Fruit fly (Drosophila melanogaster) whole organism, embryonic: ENCODE results near the gene CG5498.

Source experiments
- BEAF-32 ChIP-seq: fragments of 200-800 bp; sonication (Bioruptor generic); optimal IDR thresholded peaks from 3 replicates; lab custom pipeline; 2017; ENCODE audit warnings: missing biosample characterization, missing genetic modification characterization, mild to moderate bottlenecking, moderate library complexity, missing genetic modification reagents
- CG10321 ChIP-seq: fragments of 200-800 bp; sonication (Bioruptor generic); IDR thresholded peaks from 2 replicates; pipeline ENCODE4 v1.3.6; 2022; ENCODE audit warnings: missing biosample characterization, missing genetic modification characterization
- CG11398 ChIP-seq: fragments of 200-800 bp; sonication (Bioruptor generic); optimal IDR thresholded peaks from 2 replicates; lab custom pipeline; 2016; ENCODE audit warnings: missing biosample characterization, missing genetic modification characterization
- CG11723 ChIP-seq: fragments of 200-800 bp; sonication (Bioruptor generic); optimal IDR thresholded peaks from 2 replicates; lab custom pipeline; 2017; ENCODE audit warnings: missing biosample characterization, mild to moderate bottlenecking, missing genetic modification characterization
- CG12104 ChIP-seq: fragments of 200-800 bp; sonication (Bioruptor generic); optimal IDR thresholded peaks from 3 replicates; lab custom pipeline; 2016; ENCODE audit warnings: missing biosample characterization, missing genetic modification characterization
- CG14441 ChIP-seq: fragments of 200-800 bp; sonication (Bioruptor generic); IDR thresholded peaks from 2 replicates; pipeline ENCODE4 v1.3.6; 2022; ENCODE audit warnings: missing biosample characterization, missing genetic modification characterization
- CG1602 ChIP-seq: fragments of 200-800 bp; sonication (Bioruptor generic); optimal IDR thresholded peaks from 3 replicates; lab custom pipeline; 2016; ENCODE audit warnings: missing biosample characterization, missing genetic modification characterization
- CG16863 ChIP-seq: fragments of 200-800 bp; sonication (Bioruptor generic); optimal IDR thresholded peaks from 3 replicates; lab custom pipeline; 2016; ENCODE audit warnings: missing biosample characterization, missing genetic modification characterization
- CG17829 ChIP-seq: fragments of 200-800 bp; optimal IDR thresholded peaks from 2 replicates; lab custom pipeline; 2019; ENCODE audit warnings: missing biosample characterization, mild to moderate bottlenecking, missing genetic modification characterization, moderate library complexity
- CG18476 ChIP-seq: fragments of 200-800 bp; sonication (Bioruptor generic); optimal IDR thresholded peaks from 2 replicates; lab custom pipeline; 2016; ENCODE audit warnings: missing biosample characterization, mild to moderate bottlenecking, missing genetic modification characterization
- CG2202 ChIP-seq: fragments of 200-800 bp; sonication (Bioruptor generic); optimal IDR thresholded peaks from 2 replicates; lab custom pipeline; 2018; ENCODE audit warnings: missing biosample characterization, mild to moderate bottlenecking, missing genetic modification characterization
- CG2678 ChIP-seq: fragments of 200-800 bp; sonication (Bioruptor generic); optimal IDR thresholded peaks from 3 replicates; lab custom pipeline; 2019; ENCODE audit warnings: missing biosample characterization, mild to moderate bottlenecking, missing genetic modification characterization, moderate library complexity
- CG30431 ChIP-seq: fragments of 200-800 bp; sonication (Bioruptor generic); optimal IDR thresholded peaks from 2 replicates; lab custom pipeline; 2017; ENCODE audit warnings: missing biosample characterization, missing genetic modification characterization
- CG3065 ChIP-seq: fragments of 200-800 bp; sonication (Bioruptor generic); optimal IDR thresholded peaks from 2 replicates; lab custom pipeline; 2016; ENCODE audit warnings: missing biosample characterization, missing genetic modification characterization
- CG31365 ChIP-seq: fragments of 200-800 bp; sonication (Bioruptor generic); optimal IDR thresholded peaks from 2 replicates; lab custom pipeline; 2018; ENCODE audit warnings: missing biosample characterization, mild to moderate bottlenecking, missing genetic modification characterization
- CG34224 ChIP-seq: fragments of 200-800 bp; sonication (Bioruptor generic); IDR thresholded peaks from 3 replicates; pipeline ENCODE4 v1.3.6; 2022; ENCODE audit warnings: missing biosample characterization, missing genetic modification characterization; ENCODE audit not compliant: partially characterized antibody
- CG4404 ChIP-seq: fragments of 200-800 bp; sonication (Bioruptor generic); IDR thresholded peaks from 2 replicates; pipeline ENCODE4 v1.3.6; 2022; ENCODE audit warnings: missing biosample characterization, missing genetic modification characterization
- CG6791 ChIP-seq: fragments of 200-800 bp; sonication (Bioruptor generic); IDR thresholded peaks from 3 replicates; pipeline ENCODE4 v1.3.6; 2022; ENCODE audit warnings: missing biosample characterization, missing genetic modification characterization; ENCODE audit not compliant: partially characterized antibody
- CG8290 ChIP-seq, 3 experiments: fragments of 200-800 bp; sonication (Bioruptor generic); optimal IDR thresholded peaks; 2 replicates each; lab custom pipeline; 2016 to 2019; ENCODE audit warnings: missing biosample characterization in 3 of 3, missing genetic modification characterization in 3 of 3, mild to moderate bottlenecking in 2 of 3, moderate library complexity in 1 of 3
- Deaf1 ChIP-seq: fragments of 200-800 bp; optimal IDR thresholded peaks from 3 replicates; lab custom pipeline; 2019; ENCODE audit warnings: missing biosample characterization, mild to moderate bottlenecking, missing genetic modification characterization, moderate library complexity
- Dll ChIP-seq: fragments of 200-800 bp; sonication (Bioruptor generic); IDR thresholded peaks from 4 replicates; pipeline ENCODE4 v1.3.6; 2022; ENCODE audit warnings: missing biosample characterization, missing genetic modification characterization; ENCODE audit not compliant: partially characterized antibody
- Fer3 ChIP-seq: fragments of 200-800 bp; sonication (Bioruptor generic); optimal IDR thresholded peaks from 2 replicates; lab custom pipeline; 2018; ENCODE audit warnings: missing biosample characterization, mild to moderate bottlenecking, missing genetic modification characterization, moderate library complexity
- H2.0 ChIP-seq: fragments of 200-800 bp; sonication (Bioruptor generic); IDR thresholded peaks from 2 replicates; pipeline ENCODE4 v1.3.6; 2022; ENCODE audit warnings: missing biosample characterization, missing genetic modification characterization
- Hey ChIP-seq: fragments of 200-800 bp; sonication (Bioruptor generic); optimal IDR thresholded peaks from 3 replicates; lab custom pipeline; 2018; ENCODE audit warnings: missing biosample characterization, mild to moderate bottlenecking, missing genetic modification characterization
- Hr78 ChIP-seq, 2 experiments: fragments of 200-800 bp in 1 of 2; fragments of >200 bp in 1 of 2; sonication (Bioruptor generic) in 1 of 2; optimal IDR thresholded peaks; 2 replicates each; lab custom pipeline; 2017 to 2019; ENCODE audit warnings: missing biosample characterization in 2 of 2, missing genetic modification characterization in 2 of 2, mild to moderate bottlenecking in 1 of 2, moderate library complexity in 1 of 2
- Kr ChIP-seq: fragments of 200-800 bp; sonication (Bioruptor generic); optimal IDR thresholded peaks from 2 replicates; lab custom pipeline; 2017; ENCODE audit warnings: missing biosample characterization, mild to moderate bottlenecking, missing genetic modification characterization
- Myb ChIP-seq: fragments of 200-800 bp; sonication (Bioruptor generic); optimal IDR thresholded peaks from 2 replicates; lab custom pipeline; 2016; ENCODE audit warnings: missing biosample characterization, missing genetic modification characterization
- Xrp1 ChIP-seq: fragments of 200-800 bp; sonication (Bioruptor generic); IDR thresholded peaks from 2 replicates; pipeline ENCODE4 v1.3.6; 2022; ENCODE audit warnings: missing biosample characterization, missing genetic modification characterization
- bab2 ChIP-seq: fragments of 200-800 bp; sonication (Bioruptor generic); optimal IDR thresholded peaks from 2 replicates; lab custom pipeline; 2016; ENCODE audit warnings: missing biosample characterization, missing genetic modification characterization
- chif ChIP-seq, 2 experiments: fragments of 200-800 bp; sonication (Bioruptor generic); optimal IDR thresholded peaks; 3 replicates each; lab custom pipeline; 2016; ENCODE audit warnings: missing biosample characterization in 2 of 2, missing genetic modification characterization in 2 of 2
- crc ChIP-seq: fragments of 200-800 bp; sonication (Bioruptor generic); optimal IDR thresholded peaks from 2 replicates; lab custom pipeline; 2016; ENCODE audit warnings: missing biosample characterization, missing genetic modification characterization
- disco-r ChIP-seq: fragments of 200-800 bp; sonication (Bioruptor generic); optimal IDR thresholded peaks from 2 replicates; lab custom pipeline; 2016; ENCODE audit warnings: missing biosample characterization, missing genetic modification characterization
- fru ChIP-seq: fragments of >200 bp; optimal IDR thresholded peaks from 2 replicates; lab custom pipeline; 2017
- grn ChIP-seq: fragments of 200-800 bp; sonication (Bioruptor generic); optimal IDR thresholded peaks from 3 replicates; lab custom pipeline; 2017; ENCODE audit warnings: missing biosample characterization, missing genetic modification characterization
- hth ChIP-seq: fragments of >200 bp; optimal IDR thresholded peaks from 2 replicates; lab custom pipeline; 2017; ENCODE audit warnings: inconsistent platforms
- ind ChIP-seq: fragments of 200-800 bp; sonication (Bioruptor generic); optimal IDR thresholded peaks from 3 replicates; lab custom pipeline; 2016; ENCODE audit warnings: missing biosample characterization, missing genetic modification characterization
- knrl ChIP-seq: fragments of 200-800 bp; sonication (Bioruptor generic); IDR thresholded peaks from 3 replicates; pipeline ENCODE4 v1.3.6; 2022; ENCODE audit warnings: missing biosample characterization, missing genetic modification characterization; ENCODE audit not compliant: partially characterized antibody
- maf-S ChIP-seq: fragments of 200-800 bp; sonication (Bioruptor generic); optimal IDR thresholded peaks from 2 replicates; lab custom pipeline; 2016; ENCODE audit warnings: missing biosample characterization, missing genetic modification characterization
- pfk ChIP-seq: fragments of 200-800 bp; sonication (Bioruptor generic); optimal IDR thresholded peaks from 2 replicates; lab custom pipeline; 2018; ENCODE audit warnings: missing biosample characterization, mild to moderate bottlenecking, missing genetic modification characterization, moderate library complexity
- pho ChIP-seq: fragments of 200-800 bp; sonication (Bioruptor generic); optimal IDR thresholded peaks from 2 replicates; lab custom pipeline; 2016; ENCODE audit warnings: missing biosample characterization, missing genetic modification characterization
- row ChIP-seq: fragments of 200-800 bp; sonication (Bioruptor generic); IDR thresholded peaks from 3 replicates; pipeline ENCODE4 v1.3.6; 2022; ENCODE audit warnings: missing biosample characterization, missing genetic modification characterization
- salm ChIP-seq: fragments of 200-800 bp; sonication (Bioruptor generic); optimal IDR thresholded peaks from 2 replicates; lab custom pipeline; 2018; ENCODE audit warnings: missing biosample characterization, mild to moderate bottlenecking, missing genetic modification characterization
- sens-2 ChIP-seq: fragments of 200-800 bp; sonication (Bioruptor generic); IDR thresholded peaks from 2 replicates; pipeline ENCODE4 v1.3.6; 2022; ENCODE audit warnings: missing biosample characterization, missing genetic modification characterization
- sug ChIP-seq: fragments of 200-800 bp; optimal IDR thresholded peaks from 2 replicates; lab custom pipeline; 2019; ENCODE audit warnings: missing biosample characterization, mild to moderate bottlenecking, missing genetic modification characterization, moderate library complexity
- trem ChIP-seq: fragments of 200-800 bp; optimal IDR thresholded peaks from 3 replicates; lab custom pipeline; 2019; ENCODE audit warnings: missing biosample characterization, mild to moderate bottlenecking, missing genetic modification characterization, moderate library complexity
- tup ChIP-seq: fragments of 200-800 bp; sonication (Bioruptor generic); optimal IDR thresholded peaks from 2 replicates; lab custom pipeline; 2016; ENCODE audit warnings: missing biosample characterization, mild to moderate bottlenecking, missing genetic modification characterization, moderate library complexity
- unpg ChIP-seq: fragments of 200-800 bp; sonication (Bioruptor generic); optimal IDR thresholded peaks from 3 replicates; lab custom pipeline; 2018; ENCODE audit warnings: missing biosample characterization, mild to moderate bottlenecking, missing genetic modification characterization, moderate library complexity
- usp ChIP-seq: fragments of >200 bp; optimal IDR thresholded peaks from 2 replicates; lab custom pipeline; 2017; ENCODE audit warnings: missing biosample characterization, missing genetic modification characterization

The CG5498 gene

dm6 chr3L:20398243-20399222 lies 14.6 kb upstream of the CG5498 start (continued):
- TF ChIP-seq CG1602 (peak; percentile 85), hth (lab: Kevin White, UChicago) (no peak), Myb (peak; percentile 21), row (peak; percentile 82), Xrp1 (GFP tag; lab: Robert Waterston, UW) (peak; percentile 61), CG31365 (tag; lab: Kevin White, UChicago) (peak; percentile 62), trem (peak; percentile 77), knrl (GFP tag; lab: Robert Waterston, UW) (no peak), Fer3 (peak; percentile 83), unpg (GFP tag; lab: Kevin White, UChicago) (peak; percentile 89), CG34224 (GFP tag; lab: Robert Waterston, UW) (0 out of 3 replicates have a peak, but pooled peaks have one; percentile 5), CG11398 (GFP tag; lab: Kevin White, UChicago) (peak; percentile 23), BEAF-32 (GFP tag; lab: Kevin White, UChicago) (no peak), CG11723 (GFP tag; lab: Kevin White, UChicago) (peak; percentile 82), Hey (no peak), CG30431 (peak; percentile 69), grn (GFP tag; lab: Kevin White, UChicago) (peak; percentile 54), Hr78 (GFP tag; optimal IDR thresholded peaks at IDR 0.05; lab: Kevin White, UChicago) (peak in 1 of 2 experiments; percentile 93), ind (GFP tag; lab: Kevin White, UChicago) (peak; percentile 85), sug (tag; lab: Kevin White, UChicago) (peak; percentile 79), pfk (GFP tag; lab: Kevin White, UChicago) (no peak), maf-S (GFP tag; lab: Kevin White, UChicago) (peak; percentile 66), Dll (GFP tag; lab: Robert Waterston, UW) (no peak), CG4404 (GFP tag; lab: Robert Waterston, UW) (no peak), disco-r (peak; percentile 72), CG8290 (GFP tag; optimal IDR thresholded peaks at IDR 0.05; lab: Kevin White, UChicago) (peak; percentile 37), CG8290 (tag; optimal IDR thresholded peaks at IDR 0.05; lab: Kevin White, UChicago) (peak in 1 of 2 experiments; percentile 59), Kr (GFP tag; lab: Kevin White, UChicago) (no peak), CG10321 (GFP tag; lab: Robert Waterston, UW) (peak; percentile 40; the same call in 1 of the 2 replicates), CG16863 (GFP tag; lab: Kevin White, UChicago) (peak; percentile 72), CG14441 (GFP tag; lab: Robert Waterston, UW) (peak; percentile 79), Deaf1 (tag; lab: Kevin White, UChicago) (peak; percentile 60), crc (GFP tag; lab: Kevin White, UChicago) (peak; percentile 52), CG6791 (GFP tag; lab: Robert Waterston, UW) (no peak), H2.0 (GFP tag; lab: Robert Waterston, UW) (peak; percentile 72), sens-2 (GFP tag; lab: Robert Waterston, UW) (no peak), fru (no peak), CG18476 (peak; percentile 74), CG3065 (GFP tag; lab: Kevin White, UChicago) (peak; percentile 33), tup (GFP tag; lab: Kevin White, UChicago) (peak; percentile 32), CG17829 (tag; lab: Kevin White, UChicago) (peak; percentile 81), pho (peak; percentile 80), chif (GFP tag; optimal IDR thresholded peaks at IDR 0.05; lab: Kevin White, UChicago) (peak; percentile 56 to 72), salm (tag; lab: Kevin White, UChicago) (peak; percentile 77), CG2202 (tag; lab: Kevin White, UChicago) (peak; percentile 57), usp (GFP tag; lab: Kevin White, UChicago) (no peak), bab2 (GFP tag; lab: Kevin White, UChicago) (peak; percentile 71), CG12104 (peak; percentile 81), CG2678 (tag; lab: Kevin White, UChicago) (peak; percentile 93)
